Fruit fly (Drosophila melanogaster) whole organism, prepupa: Measurements from ENCODE around the gene CG14312.

Source experiments
- Blimp-1 ChIP-seq: fragments of 200-800 bp; sonication (Bioruptor generic); optimal IDR thresholded peaks from 3 replicates; lab custom pipeline; 2017; ENCODE audit warnings: missing biosample characterization, missing genetic modification characterization, mild to moderate bottlenecking, moderate library complexity, missing genetic modification reagents
- CG10631 ChIP-seq: fragments of 200-800 bp; sonication (Bioruptor generic); optimal IDR thresholded peaks from 2 replicates; lab custom pipeline; 2016; ENCODE audit warnings: missing biosample characterization, missing genetic modification characterization
- CG10669 ChIP-seq: fragments of 200-800 bp; sonication (Bioruptor generic); optimal IDR thresholded peaks from 3 replicates; lab custom pipeline; 2018; ENCODE audit warnings: missing biosample characterization, mild to moderate bottlenecking, missing genetic modification characterization, moderate library complexity
- CG11294 ChIP-seq: fragments of 200-800 bp; sonication (Bioruptor generic); IDR thresholded peaks from 2 replicates; pipeline ENCODE4 v1.3.6; 2022; ENCODE audit warnings: missing biosample characterization, missing genetic modification characterization
- CG11902 ChIP-seq: fragments of 200-800 bp; sonication (Bioruptor generic); optimal IDR thresholded peaks from 3 replicates; lab custom pipeline; 2016; ENCODE audit warnings: missing biosample characterization, missing genetic modification characterization
- CG15336 ChIP-seq: fragments of 200-800 bp; sonication (Bioruptor generic); IDR thresholded peaks from 2 replicates; pipeline ENCODE4 v1.3.6; 2022; ENCODE audit warnings: missing biosample characterization, missing genetic modification characterization
- CG1621 ChIP-seq: fragments of 200-800 bp; sonication (Bioruptor generic); optimal IDR thresholded peaks from 3 replicates; lab custom pipeline; 2018; ENCODE audit warnings: missing biosample characterization, mild to moderate bottlenecking, missing genetic modification characterization
- CG16779 ChIP-seq: fragments of 200-800 bp; sonication (Bioruptor generic); optimal IDR thresholded peaks from 3 replicates; lab custom pipeline; 2017; ENCODE audit warnings: missing biosample characterization, mild to moderate bottlenecking, missing genetic modification characterization
- CG3032 ChIP-seq: fragments of 200-800 bp; optimal IDR thresholded peaks from 2 replicates; lab custom pipeline; 2019; ENCODE audit warnings: missing biosample characterization, mild to moderate bottlenecking, missing genetic modification characterization, moderate library complexity
- CG31627 ChIP-seq: fragments of 200-800 bp; sonication (Bioruptor generic); optimal IDR thresholded peaks from 3 replicates; lab custom pipeline; 2016; ENCODE audit warnings: missing biosample characterization, missing genetic modification characterization
- CG32006 ChIP-seq: fragments of 200-800 bp; sonication (Bioruptor generic); optimal IDR thresholded peaks from 3 replicates; lab custom pipeline; 2017; ENCODE audit warnings: missing biosample characterization, mild to moderate bottlenecking, missing genetic modification characterization
- CG34406 ChIP-seq: fragments of 200-800 bp; sonication (Bioruptor generic); optimal IDR thresholded peaks from 3 replicates; lab custom pipeline; 2016; ENCODE audit warnings: missing biosample characterization, missing genetic modification characterization
- CG3919 ChIP-seq: fragments of 200-800 bp; sonication (Bioruptor generic); optimal IDR thresholded peaks from 3 replicates; lab custom pipeline; 2016; ENCODE audit warnings: missing biosample characterization, missing genetic modification characterization
- CG6163 ChIP-seq: fragments of 200-800 bp; sonication (Bioruptor generic); IDR thresholded peaks from 3 replicates; pipeline ENCODE4 v1.3.6; 2022; ENCODE audit warnings: missing biosample characterization, missing genetic modification characterization
- CG6276 ChIP-seq: fragments of 200-800 bp; sonication (Bioruptor generic); optimal IDR thresholded peaks from 2 replicates; lab custom pipeline; 2017; ENCODE audit warnings: missing biosample characterization, mild to moderate bottlenecking, missing genetic modification characterization
- CG6792 ChIP-seq: fragments of 200-800 bp; sonication (Bioruptor generic); optimal IDR thresholded peaks from 3 replicates; lab custom pipeline; 2016; ENCODE audit warnings: missing biosample characterization, missing genetic modification characterization
- CG6808 ChIP-seq: fragments of 200-800 bp; sonication (Bioruptor generic); optimal IDR thresholded peaks from 3 replicates; lab custom pipeline; 2017; ENCODE audit warnings: missing biosample characterization, missing genetic modification characterization, mild to moderate bottlenecking, moderate library complexity, missing genetic modification reagents
- CG6854 ChIP-seq: fragments of 200-800 bp; sonication (Bioruptor generic); optimal IDR thresholded peaks from 2 replicates; lab custom pipeline; 2017; ENCODE audit warnings: missing biosample characterization, mild to moderate bottlenecking, missing genetic modification characterization
- CG7368 ChIP-seq: fragments of 200-800 bp; sonication (Bioruptor generic); optimal IDR thresholded peaks from 3 replicates; lab custom pipeline; 2016; ENCODE audit warnings: missing biosample characterization, missing genetic modification characterization
- CG8319 ChIP-seq: fragments of 200-800 bp; sonication (Bioruptor generic); optimal IDR thresholded peaks from 3 replicates; lab custom pipeline; 2016; ENCODE audit warnings: missing biosample characterization, missing genetic modification characterization
- CG8632 ChIP-seq: fragments of 200-800 bp; sonication (Bioruptor generic); optimal IDR thresholded peaks from 3 replicates; lab custom pipeline; 2016; ENCODE audit warnings: missing biosample characterization, missing genetic modification characterization
- CG9139 ChIP-seq: fragments of 200-800 bp; sonication (Bioruptor generic); optimal IDR thresholded peaks from 3 replicates; lab custom pipeline; 2017; ENCODE audit warnings: missing biosample characterization, mild to moderate bottlenecking, missing genetic modification characterization
- Eip75B ChIP-seq: fragments of 200-800 bp; sonication (Bioruptor generic); optimal IDR thresholded peaks from 3 replicates; lab custom pipeline; 2016; ENCODE audit warnings: missing biosample characterization, missing genetic modification characterization
- Eip78C ChIP-seq: fragments of 200-800 bp; sonication (Bioruptor generic); peaks from one replicate; lab custom pipeline; 2016; ENCODE audit warnings: missing biosample characterization, missing genetic modification characterization
- Eip93F ChIP-seq: fragments of 200-800 bp; sonication (Bioruptor generic); optimal IDR thresholded peaks from 2 replicates; lab custom pipeline; 2016; ENCODE audit warnings: missing biosample characterization, mild to moderate bottlenecking, missing genetic modification characterization
- Ets21C ChIP-seq: fragments of 200-800 bp; sonication (Bioruptor generic); optimal IDR thresholded peaks from 3 replicates; lab custom pipeline; 2016; ENCODE audit warnings: missing biosample characterization, missing genetic modification characterization
- Hr38 ChIP-seq: sonication (Bioruptor generic); optimal IDR thresholded peaks from 2 replicates; lab custom pipeline; 2016; ENCODE audit warnings: missing biosample characterization, missing genetic modification characterization
- Hr39 ChIP-seq: fragments of 200-800 bp; sonication (Bioruptor generic); optimal IDR thresholded peaks from 2 replicates; lab custom pipeline; 2016; ENCODE audit warnings: missing biosample characterization, missing genetic modification characterization
- Met ChIP-seq: fragments of 200-800 bp; sonication (Bioruptor generic); optimal IDR thresholded peaks from 3 replicates; lab custom pipeline; 2016; ENCODE audit warnings: missing biosample characterization, missing genetic modification characterization
- OdsH ChIP-seq: fragments of 200-800 bp; sonication (Bioruptor generic); optimal IDR thresholded peaks from 3 replicates; lab custom pipeline; 2016; ENCODE audit warnings: missing biosample characterization, missing genetic modification characterization
- Smox ChIP-seq: fragments of 200-800 bp; sonication (Bioruptor generic); optimal IDR thresholded peaks from 3 replicates; lab custom pipeline; 2016; ENCODE audit warnings: missing biosample characterization, missing genetic modification characterization
- Sox102F ChIP-seq: fragments of 200-800 bp; sonication (Bioruptor generic); optimal IDR thresholded peaks from 2 replicates; lab custom pipeline; 2016; ENCODE audit warnings: missing biosample characterization, mild to moderate bottlenecking, missing genetic modification characterization
- Sox14 ChIP-seq: fragments of 200-800 bp; sonication (Bioruptor generic); optimal IDR thresholded peaks from 3 replicates; lab custom pipeline; 2016; ENCODE audit warnings: missing biosample characterization, missing genetic modification characterization
- Sox15 ChIP-seq: fragments of 200-800 bp; sonication (Bioruptor generic); optimal IDR thresholded peaks from 3 replicates; lab custom pipeline; 2016; ENCODE audit warnings: missing biosample characterization, missing genetic modification characterization
- acj6 ChIP-seq: fragments of 200-800 bp; sonication (Bioruptor generic); optimal IDR thresholded peaks from 3 replicates; lab custom pipeline; 2016; ENCODE audit warnings: missing biosample characterization, missing genetic modification characterization
- cyc ChIP-seq: fragments of 200-800 bp; sonication (Bioruptor generic); optimal IDR thresholded peaks from 3 replicates; lab custom pipeline; 2016; ENCODE audit warnings: missing biosample characterization, missing genetic modification characterization
- dsx ChIP-seq: fragments of 200-800 bp; optimal IDR thresholded peaks from 3 replicates; lab custom pipeline; 2019; ENCODE audit warnings: missing biosample characterization, mild to moderate bottlenecking, missing genetic modification characterization, moderate library complexity; ENCODE audit not compliant: poor library complexity, severe bottlenecking
- esn ChIP-seq: fragments of 200-800 bp; sonication (Bioruptor generic); optimal IDR thresholded peaks from 2 replicates; lab custom pipeline; 2016; ENCODE audit warnings: missing biosample characterization, mild to moderate bottlenecking, missing genetic modification characterization, moderate library complexity
- fd59A ChIP-seq: fragments of 200-800 bp; sonication (Bioruptor generic); optimal IDR thresholded peaks from 2 replicates; lab custom pipeline; 2017; ENCODE audit warnings: missing biosample characterization, mild to moderate bottlenecking, missing genetic modification characterization, missing genetic modification reagents
- fd85E ChIP-seq: fragments of 200-800 bp; sonication (Bioruptor generic); optimal IDR thresholded peaks from 3 replicates; lab custom pipeline; 2016; ENCODE audit warnings: missing biosample characterization, missing genetic modification characterization
- lz ChIP-seq: fragments of 200-800 bp; sonication (Bioruptor generic); optimal IDR thresholded peaks from 3 replicates; lab custom pipeline; 2016; ENCODE audit warnings: missing biosample characterization, missing genetic modification characterization
- net ChIP-seq: fragments of 200-800 bp; sonication (Bioruptor generic); optimal IDR thresholded peaks from 3 replicates; lab custom pipeline; 2016; ENCODE audit warnings: missing biosample characterization, missing genetic modification characterization
- pdm3 ChIP-seq: fragments of 200-800 bp; sonication (Bioruptor generic); optimal IDR thresholded peaks from 3 replicates; lab custom pipeline; 2016; ENCODE audit warnings: missing biosample characterization, missing genetic modification characterization
- salr ChIP-seq, 2 experiments: fragments of 200-800 bp; sonication (Bioruptor generic); optimal IDR thresholded peaks; 3 replicates each; lab custom pipeline; 2016 to 2018; ENCODE audit warnings: missing biosample characterization in 2 of 2, missing genetic modification characterization in 2 of 2, mild to moderate bottlenecking in 1 of 2
- spab ChIP-seq: fragments of 200-800 bp; sonication (Bioruptor generic); optimal IDR thresholded peaks from 2 replicates; lab custom pipeline; 2017; ENCODE audit warnings: missing biosample characterization, mild to moderate bottlenecking, missing genetic modification characterization, missing genetic modification reagents
- svp ChIP-seq: fragments of 200-800 bp; sonication (Bioruptor generic); peaks from one replicate; lab custom pipeline; 2016; ENCODE audit warnings: missing biosample characterization, missing genetic modification characterization
- topi ChIP-seq: fragments of 200-800 bp; sonication (Bioruptor generic); optimal IDR thresholded peaks from 3 replicates; lab custom pipeline; 2016; ENCODE audit warnings: missing biosample characterization, missing genetic modification characterization
- vri ChIP-seq: fragments of 200-800 bp; sonication (Bioruptor generic); optimal IDR thresholded peaks from 3 replicates; lab custom pipeline; 2016; ENCODE audit warnings: missing biosample characterization, mild to moderate bottlenecking, missing genetic modification characterization

CG14312 gene

dm6 chr3R:18298900-18299321 is 15.6 kb upstream of the CG14312 start, which contains the start of gene Dlc90F (continued):
- TF ChIP-seq CG32006 (GFP tag; lab: Kevin White, UChicago) = no peak
- peak; percentile 84 for TF ChIP-seq CG31627 (GFP tag; lab: Kevin White, UChicago)
- no peak for TF ChIP-seq CG6808 (GFP tag; lab: Kevin White, UChicago)
- peak; percentile 17 for TF ChIP-seq Hr38 (GFP tag; lab: Kevin White, UChicago)
- TF ChIP-seq CG1621 = peak; percentile 33
- no peak for TF ChIP-seq CG6276
- peak; percentile 78 for TF ChIP-seq Eip78C (GFP tag; lab: Kevin White, UChicago)
- TF ChIP-seq CG34406 (GFP tag; lab: Kevin White, UChicago) = peak; percentile 32
- peak; percentile 76 for TF ChIP-seq OdsH
- TF ChIP-seq CG6163 (GFP tag; lab: Robert Waterston, UW) = peak; percentile 81
- TF ChIP-seq CG6854 (GFP tag; lab: Kevin White, UChicago) = no peak
- no peak for TF ChIP-seq Eip93F (GFP tag; lab: Kevin White, UChicago)
- peak; percentile 71 for TF ChIP-seq esn (GFP tag; lab: Kevin White, UChicago)
- peak; percentile 84 for TF ChIP-seq Hr39 (GFP tag; lab: Kevin White, UChicago)
- TF ChIP-seq Sox102F = no peak
- TF ChIP-seq svp (GFP tag; lab: Kevin White, UChicago) = no peak

dm6 chr3R:18298298-18298899 is 15.1 kb upstream of the CG14312 start:
- TF ChIP-seq CG3919 (GFP tag; lab: Kevin White, UChicago) = peak; percentile 38
- peak; percentile 25 for TF ChIP-seq OdsH
- TF ChIP-seq Sox102F = no peak
- TF ChIP-seq salr (GFP tag; optimal IDR thresholded peaks at IDR 0.05; lab: Kevin White, UChicago) = no peak
- TF ChIP-seq svp (GFP tag; lab: Kevin White, UChicago) = peak; percentile 70
- TF ChIP-seq CG8319 = no peak
- TF ChIP-seq Sox14 = peak; percentile 38
- TF ChIP-seq topi (GFP tag; lab: Kevin White, UChicago) = peak; percentile 17
- TF ChIP-seq CG1621 = no peak
- TF ChIP-seq CG6792 (GFP tag; lab: Kevin White, UChicago) = no peak
- no peak for TF ChIP-seq Smox (GFP tag; lab: Kevin White, UChicago)
- peak; percentile 37 for TF ChIP-seq Hr39 (GFP tag; lab: Kevin White, UChicago)
- peak; percentile 46 for TF ChIP-seq CG6276
- no peak for TF ChIP-seq CG7368 (GFP tag; lab: Kevin White, UChicago)
- no peak for TF ChIP-seq Met
- no peak for TF ChIP-seq Ets21C (GFP tag; lab: Kevin White, UChicago)
- no peak for TF ChIP-seq fd59A (GFP tag; lab: Kevin White, UChicago)
- no peak for TF ChIP-seq fd85E (GFP tag; lab: Kevin White, UChicago)
- TF ChIP-seq net (GFP tag; lab: Kevin White, UChicago) = peak; percentile 21
- TF ChIP-seq Eip78C (GFP tag; lab: Kevin White, UChicago) = peak; percentile 83
- no peak for TF ChIP-seq CG6854 (GFP tag; lab: Kevin White, UChicago)
- no peak for TF ChIP-seq Eip75B (GFP tag; lab: Kevin White, UChicago)
- peak; percentile 36 for TF ChIP-seq CG9139 (GFP tag; lab: Kevin White, UChicago)
- TF ChIP-seq Sox15 (GFP tag; lab: Kevin White, UChicago) = no peak
- no peak for TF ChIP-seq CG6808 (GFP tag; lab: Kevin White, UChicago)
- TF ChIP-seq Hr38 (GFP tag; lab: Kevin White, UChicago) = no peak
- TF ChIP-seq CG16779 (tag; lab: Kevin White, UChicago) = peak; percentile 28
- peak; percentile 12 for TF ChIP-seq cyc (GFP tag; lab: Kevin White, UChicago)
- TF ChIP-seq CG11294 (GFP tag; lab: Robert Waterston, UW) = no peak
- TF ChIP-seq CG8632 (GFP tag; lab: Kevin White, UChicago) = peak; percentile 13
- no peak for TF ChIP-seq spab
- TF ChIP-seq vri (GFP tag; lab: Kevin White, UChicago) = peak; percentile 51
- no peak for TF ChIP-seq CG10669 (GFP tag; lab: Kevin White, UChicago)
- TF ChIP-seq CG11902 (GFP tag; lab: Kevin White, UChicago) = no peak
- no peak for TF ChIP-seq Blimp-1 (GFP tag; lab: Kevin White, UChicago)
- TF ChIP-seq CG10631 (GFP tag; lab: Kevin White, UChicago) = no peak
- TF ChIP-seq CG3032 (tag; lab: Kevin White, UChicago) = no peak
- TF ChIP-seq CG34406 (GFP tag; lab: Kevin White, UChicago) = peak; percentile 23
- no peak for TF ChIP-seq dsx (GFP tag; lab: Kevin White, UChicago)
- TF ChIP-seq Eip93F (GFP tag; lab: Kevin White, UChicago) = no peak
- peak; percentile 56 for TF ChIP-seq CG15336 (GFP tag; lab: Robert Waterston, UW)
- no peak for TF ChIP-seq lz (GFP tag; lab: Kevin White, UChicago)
- no peak for TF ChIP-seq acj6 (GFP tag; lab: Kevin White, UChicago)
- peak; percentile 5 for TF ChIP-seq pdm3 (GFP tag; lab: Kevin White, UChicago)
